Fruit fly (Drosophila melanogaster) whole organism, embryonic: ENCODE data around the gene bsh.

Experiments
- CG10274 ChIP-seq: fragments of 200-800 bp; sonication (Bioruptor generic); optimal IDR thresholded peaks from 3 replicates; lab custom pipeline; 2017; ENCODE audit warnings: missing biosample characterization, mild to moderate bottlenecking, missing genetic modification characterization
- CG10366 ChIP-seq: fragments of 200-800 bp; sonication (Bioruptor generic); IDR thresholded peaks from 2 replicates; pipeline ENCODE4 v1.3.6; 2022; ENCODE audit warnings: missing biosample characterization, missing genetic modification characterization
- CG11085 ChIP-seq: fragments of 200-800 bp; sonication (Bioruptor generic); IDR thresholded peaks from 2 replicates; pipeline ENCODE4 v1.3.6; 2022; ENCODE audit warnings: missing biosample characterization, missing genetic modification characterization
- CG11398 ChIP-seq: fragments of 200-800 bp; sonication (Bioruptor generic); optimal IDR thresholded peaks from 2 replicates; lab custom pipeline; 2016; ENCODE audit warnings: missing biosample characterization, missing genetic modification characterization
- CG12391 ChIP-seq: fragments of 200-800 bp; sonication (Bioruptor generic); optimal IDR thresholded peaks from 3 replicates; lab custom pipeline; 2018; ENCODE audit warnings: missing biosample characterization, mild to moderate bottlenecking, missing genetic modification characterization, moderate library complexity
- CG14965 ChIP-seq: fragments of 200-800 bp; sonication (Bioruptor generic); optimal IDR thresholded peaks from 2 replicates; lab custom pipeline; 2016; ENCODE audit warnings: missing biosample characterization, missing genetic modification characterization, borderline replicate concordance
- CG1832 ChIP-seq: fragments of 200-800 bp; sonication (Bioruptor generic); optimal IDR thresholded peaks from 2 replicates; lab custom pipeline; 2017; ENCODE audit warnings: missing biosample characterization, mild to moderate bottlenecking, missing genetic modification characterization, inconsistent platforms
- CG18764 ChIP-seq: fragments of 200-800 bp; sonication (Bioruptor generic); optimal IDR thresholded peaks from 3 replicates; lab custom pipeline; 2016; ENCODE audit warnings: missing biosample characterization, missing genetic modification characterization
- CG2199 ChIP-seq: fragments of 200-800 bp; sonication (Bioruptor generic); IDR thresholded peaks from 3 replicates; pipeline ENCODE4 v1.3.6; 2022; ENCODE audit warnings: missing biosample characterization, missing genetic modification characterization
- CG2712 ChIP-seq: fragments of 200-800 bp; optimal IDR thresholded peaks from 3 replicates; lab custom pipeline; 2019; ENCODE audit warnings: missing biosample characterization, mild to moderate bottlenecking, missing genetic modification characterization, moderate library complexity
- CG43689 ChIP-seq: fragments of 200-800 bp; sonication (Bioruptor generic); IDR thresholded peaks from 2 replicates; pipeline ENCODE4 v1.3.6; 2022; ENCODE audit warnings: missing biosample characterization, missing genetic modification characterization
- CG5180 ChIP-seq: fragments of 200-800 bp; sonication (Bioruptor generic); optimal IDR thresholded peaks from 3 replicates; lab custom pipeline; 2017; ENCODE audit warnings: missing biosample characterization, missing genetic modification characterization, mild to moderate bottlenecking, moderate library complexity, missing genetic modification reagents
- CG6791 ChIP-seq: fragments of 200-800 bp; sonication (Bioruptor generic); IDR thresholded peaks from 3 replicates; pipeline ENCODE4 v1.3.6; 2022; ENCODE audit warnings: missing biosample characterization, missing genetic modification characterization; ENCODE audit not compliant: partially characterized antibody
- CG8281 ChIP-seq: fragments of 200-800 bp; sonication (Bioruptor generic); optimal IDR thresholded peaks from 2 replicates; lab custom pipeline; 2018; ENCODE audit warnings: missing biosample characterization, mild to moderate bottlenecking, missing genetic modification characterization, moderate library complexity
- CG8478 ChIP-seq: fragments of >200 bp; optimal IDR thresholded peaks from 2 replicates; lab custom pipeline; 2018
- Elba2 ChIP-seq: fragments of 200-800 bp; sonication (Bioruptor generic); optimal IDR thresholded peaks from 3 replicates; lab custom pipeline; 2016; ENCODE audit warnings: missing biosample characterization, missing genetic modification characterization
- Fer1 ChIP-seq: fragments of 200-800 bp; sonication (Bioruptor generic); optimal IDR thresholded peaks from 2 replicates; lab custom pipeline; 2017; ENCODE audit warnings: missing biosample characterization, mild to moderate bottlenecking, missing genetic modification characterization
- Fer2 ChIP-seq: fragments of 200-800 bp; sonication (Bioruptor generic); optimal IDR thresholded peaks from 2 replicates; lab custom pipeline; 2018; ENCODE audit warnings: missing biosample characterization, mild to moderate bottlenecking, missing genetic modification characterization, moderate library complexity
- HLH54F ChIP-seq: fragments of 200-800 bp; sonication (Bioruptor generic); optimal IDR thresholded peaks from 3 replicates; lab custom pipeline; 2016; ENCODE audit warnings: missing biosample characterization, missing genetic modification characterization
- HmgD ChIP-seq: fragments of 200-800 bp; sonication (Bioruptor generic); optimal IDR thresholded peaks from 3 replicates; lab custom pipeline; 2016; ENCODE audit warnings: missing biosample characterization, missing genetic modification characterization
- HmgZ ChIP-seq: fragments of 200-800 bp; sonication (Bioruptor generic); optimal IDR thresholded peaks from 2 replicates; lab custom pipeline; 2018; ENCODE audit warnings: missing biosample characterization, mild to moderate bottlenecking, missing genetic modification characterization
- Jarid2 ChIP-seq: fragments of 200-800 bp; sonication (Bioruptor generic); optimal IDR thresholded peaks from 3 replicates; lab custom pipeline; 2017; ENCODE audit warnings: mild to moderate bottlenecking, missing biosample characterization, missing genetic modification reagents, missing genetic modification characterization
- NC2β ChIP-seq: fragments of 200-800 bp; sonication (Bioruptor generic); optimal IDR thresholded peaks from 2 replicates; lab custom pipeline; 2016; ENCODE audit warnings: missing biosample characterization, missing genetic modification characterization
- NfI ChIP-seq: fragments of 200-800 bp; sonication (Bioruptor generic); optimal IDR thresholded peaks from 3 replicates; lab custom pipeline; 2018; ENCODE audit warnings: missing biosample characterization, mild to moderate bottlenecking, missing genetic modification characterization, moderate library complexity
- Opbp ChIP-seq: fragments of 200-800 bp; sonication (Bioruptor generic); IDR thresholded peaks from 3 replicates; pipeline ENCODE4 v1.3.6; 2022; ENCODE audit warnings: missing biosample characterization, missing genetic modification characterization; ENCODE audit not compliant: partially characterized antibody
- PHDP ChIP-seq: fragments of 200-800 bp; sonication (Bioruptor generic); optimal IDR thresholded peaks from 3 replicates; lab custom pipeline; 2018; ENCODE audit warnings: missing biosample characterization, mild to moderate bottlenecking, missing genetic modification characterization, moderate library complexity
- Sin3A ChIP-seq: fragments of >200 bp; optimal IDR thresholded peaks from 2 replicates; lab custom pipeline; 2018
- Sox102F ChIP-seq: fragments of 200-800 bp; sonication (Bioruptor generic); optimal IDR thresholded peaks from 2 replicates; lab custom pipeline; 2018; ENCODE audit warnings: missing biosample characterization, mild to moderate bottlenecking, missing genetic modification characterization, moderate library complexity
- TFAM ChIP-seq: fragments of 200-800 bp; sonication (Bioruptor generic); optimal IDR thresholded peaks from 2 replicates; lab custom pipeline; 2017; ENCODE audit warnings: missing biosample characterization, missing genetic modification characterization, inconsistent platforms
- Vsx1 ChIP-seq: fragments of 200-800 bp; sonication (Bioruptor generic); optimal IDR thresholded peaks from 2 replicates; lab custom pipeline; 2017; ENCODE audit warnings: missing biosample characterization, mild to moderate bottlenecking, missing genetic modification characterization, missing genetic modification reagents
- Xrp1 ChIP-seq: fragments of 200-800 bp; sonication (Bioruptor generic); IDR thresholded peaks from 2 replicates; pipeline ENCODE4 v1.3.6; 2022; ENCODE audit warnings: missing biosample characterization, missing genetic modification characterization
- ato ChIP-seq: fragments of 200-800 bp; sonication (Bioruptor generic); IDR thresholded peaks from 2 replicates; pipeline ENCODE4 v1.3.6; 2022; ENCODE audit warnings: missing biosample characterization, missing genetic modification characterization; ENCODE audit not compliant: partially characterized antibody
- bbx ChIP-seq: fragments of 200-800 bp; sonication (Bioruptor generic); IDR thresholded peaks from 2 replicates; pipeline ENCODE4 v1.3.6; 2022; ENCODE audit warnings: missing biosample characterization, missing genetic modification characterization; ENCODE audit not compliant: partially characterized antibody
- br ChIP-seq: fragments of >200 bp; optimal IDR thresholded peaks from 2 replicates; lab custom pipeline; 2017
- btn ChIP-seq: fragments of 200-800 bp; sonication (Bioruptor generic); optimal IDR thresholded peaks from 2 replicates; lab custom pipeline; 2016; ENCODE audit warnings: missing biosample characterization, missing genetic modification characterization
- chif ChIP-seq, 2 experiments: fragments of 200-800 bp; sonication (Bioruptor generic); optimal IDR thresholded peaks; 3 replicates each; lab custom pipeline; 2016; ENCODE audit warnings: missing biosample characterization in 2 of 2, missing genetic modification characterization in 2 of 2
- chinmo ChIP-seq: fragments of 200-800 bp; sonication (Bioruptor generic); IDR thresholded peaks from 4 replicates; pipeline ENCODE4 v1.3.6; 2022; ENCODE audit warnings: missing biosample characterization, missing genetic modification characterization; ENCODE audit not compliant: partially characterized antibody
- ci ChIP-seq: fragments of 200-800 bp; sonication (Bioruptor generic); IDR thresholded peaks from 3 replicates; pipeline ENCODE4 v1.3.6; 2022; ENCODE audit warnings: missing biosample characterization, missing genetic modification characterization
- dmrt11E ChIP-seq: fragments of 200-800 bp; sonication (Bioruptor generic); optimal IDR thresholded peaks from 3 replicates; lab custom pipeline; 2018; ENCODE audit warnings: missing biosample characterization, mild to moderate bottlenecking, missing genetic modification characterization, moderate library complexity
- gce ChIP-seq: fragments of 200-800 bp; sonication (Bioruptor generic); IDR thresholded peaks from 3 replicates; pipeline ENCODE4 v1.3.6; 2022; ENCODE audit warnings: missing biosample characterization, missing genetic modification characterization
- gfzf ChIP-seq: fragments of 200-800 bp; sonication (Bioruptor generic); optimal IDR thresholded peaks from 2 replicates; lab custom pipeline; 2016; ENCODE audit warnings: missing biosample characterization, mild to moderate bottlenecking, missing genetic modification characterization, moderate library complexity
- h ChIP-seq: fragments of >200 bp; optimal IDR thresholded peaks from 2 replicates; lab custom pipeline; 2017
- nom ChIP-seq: fragments of 200-800 bp; sonication (Bioruptor generic); optimal IDR thresholded peaks from 2 replicates; lab custom pipeline; 2017; ENCODE audit warnings: missing biosample characterization, missing genetic modification characterization, mild to moderate bottlenecking, moderate library complexity, missing genetic modification reagents
- pb ChIP-seq: fragments of 200-800 bp; sonication (Bioruptor generic); optimal IDR thresholded peaks from 3 replicates; lab custom pipeline; 2016; ENCODE audit warnings: missing biosample characterization, missing genetic modification characterization
- pita ChIP-seq: fragments of 200-800 bp; sonication (Bioruptor generic); optimal IDR thresholded peaks from 2 replicates; lab custom pipeline; 2017; ENCODE audit warnings: missing biosample characterization, mild to moderate bottlenecking, missing genetic modification characterization
- prd ChIP-seq, 3 experiments: fragments of >200 bp in 2 of 3; fragments of 200-800 bp in 1 of 3; sonication (Bioruptor generic) in 1 of 3; optimal IDR thresholded peaks in 2 of 3; IDR thresholded peaks in 1 of 3; 2 replicates in 2 of 3; 3 replicates in 1 of 3; pipeline versions ENCODE4 v1.3.6 to Lab custom; 2017 to 2022; ENCODE audit warnings: missing biosample characterization in 1 of 3, missing genetic modification characterization in 1 of 3
- slbo ChIP-seq: fragments of 200-800 bp; sonication (Bioruptor generic); IDR thresholded peaks from 2 replicates; pipeline ENCODE4 v1.3.6; 2022; ENCODE audit warnings: missing biosample characterization, missing genetic modification characterization
- stc ChIP-seq: fragments of 200-800 bp; sonication (Bioruptor generic); IDR thresholded peaks from 2 replicates; pipeline ENCODE4 v1.3.6; 2022; ENCODE audit warnings: missing biosample characterization, missing genetic modification characterization
- tll ChIP-seq, 2 experiments: fragments of 200-800 bp in 1 of 2; fragments of >200 bp in 1 of 2; sonication (Bioruptor generic) in 1 of 2; optimal IDR thresholded peaks; 2 replicates each; lab custom pipeline; 2017 to 2019; ENCODE audit warnings: missing biosample characterization in 2 of 2, missing genetic modification characterization in 2 of 2, mild to moderate bottlenecking in 1 of 2, moderate library complexity in 1 of 2
- toy ChIP-seq: fragments of 200-800 bp; sonication (Bioruptor generic); IDR thresholded peaks from 2 replicates; pipeline ENCODE4 v1.3.6; 2022; ENCODE audit warnings: missing biosample characterization, missing genetic modification characterization
- zen ChIP-seq: fragments of 200-800 bp; sonication (Bioruptor generic); optimal IDR thresholded peaks from 3 replicates; lab custom pipeline; 2018; ENCODE audit warnings: missing biosample characterization, mild to moderate bottlenecking, missing genetic modification characterization, moderate library complexity

bsh gene

dm6 chr2L:19817147-19817546, 48.3 kb upstream of the bsh start (continued):
- TF ChIP-seq chif (GFP tag; optimal IDR thresholded peaks at IDR 0.05; lab: Kevin White, UChicago) (peak in 1 of 2 experiments; percentile 38), pb (GFP tag; lab: Kevin White, UChicago) (no peak), CG12391 (tag; lab: Kevin White, UChicago) (peak; percentile 41), Jarid2 (peak; percentile 6), CG43689 (no peak), dmrt11E (tag; lab: Kevin White, UChicago) (peak; percentile 29), Fer2 (tag; lab: Kevin White, UChicago) (no peak), bbx (GFP tag; lab: Robert Waterston, UW) (0 out of 2 replicates have a peak, but pooled peaks have one; percentile 40), Elba2 (GFP tag; lab: Kevin White, UChicago) (peak; percentile 55), Fer1 (GFP tag; lab: Kevin White, UChicago) (peak; percentile 13), pita (GFP tag; lab: Kevin White, UChicago) (peak; percentile 88), nom (GFP tag; lab: Kevin White, UChicago) (no peak), CG11085 (GFP tag; lab: Robert Waterston, UW) (no peak), btn (GFP tag; lab: Kevin White, UChicago) (no peak), br (lab: Kevin White, UChicago) (no peak), PHDP (tag; lab: Kevin White, UChicago) (no peak), CG1832 (GFP tag; lab: Kevin White, UChicago) (no peak), h (lab: Kevin White, UChicago) (no peak), zen (tag; lab: Kevin White, UChicago) (peak; percentile 45), gce (GFP tag; lab: Robert Waterston, UW) (no peak), CG18764 (no peak), CG5180 (no peak), stc (GFP tag; lab: Robert Waterston, UW) (no peak), Xrp1 (no peak), Sox102F (GFP tag; lab: Kevin White, UChicago) (peak; percentile 28), toy (GFP tag; lab: Robert Waterston, UW) (no peak), CG8478 (lab: Kevin White, UChicago) (no peak), chinmo (GFP tag; lab: Robert Waterston, UW) (no peak), gfzf (GFP tag; lab: Kevin White, UChicago) (peak; percentile 7), Sin3A (lab: Kevin White, UChicago) (no peak), Opbp (GFP tag; lab: Robert Waterston, UW) (no peak), NC2β (GFP tag; lab: Kevin White, UChicago) (peak; percentile 13), CG8281 (tag; lab: Kevin White, UChicago) (no peak), CG2199 (peak; percentile 95), CG11398 (GFP tag; lab: Kevin White, UChicago) (no peak), HLH54F (GFP tag; lab: Kevin White, UChicago) (no peak), CG6791 (GFP tag; lab: Robert Waterston, UW) (peak; percentile 53; the same call in 1 of the 3 replicates), HmgZ (tag; lab: Kevin White, UChicago) (no peak), ato (GFP tag; lab: Robert Waterston, UW) (no peak), CG10274 (no peak), HmgD (GFP tag; lab: Kevin White, UChicago) (peak; percentile 43), tll (GFP tag; optimal IDR thresholded peaks at IDR 0.05; lab: Kevin White, UChicago) (no peak), prd (optimal IDR thresholded peaks at IDR 0.05; lab: Kevin White, UChicago) (peak in 1 of 2 experiments; percentile 37), prd (GFP tag; IDR thresholded peaks at IDR 0.05; lab: Robert Waterston, UW) (0 out of 3 replicates have a peak, but pooled peaks have one; percentile 17), slbo (GFP tag; lab: Robert Waterston, UW) (0 out of 2 replicates have a peak, but pooled peaks have one; percentile 4), Vsx1 (GFP tag; lab: Kevin White, UChicago) (no peak), TFAM (GFP tag; lab: Kevin White, UChicago) (no peak), CG14965 (no peak), CG2712 (tag; lab: Kevin White, UChicago) (peak; percentile 43), CG10366 (no peak), ci (GFP tag; lab: Robert Waterston, UW) (peak; percentile 74; the same call in 2 of the 3 replicates), NfI (GFP tag; lab: Kevin White, UChicago) (peak; percentile 23)
